Worm (Caenorhabditis elegans) whole organism, young adult: ENCODE data around the gene T10D4.14.
"Not testable (repeated sequence)": the region's sequence is repeated elsewhere in the genome, so short reads cannot be mapped to it uniquely, and the experiment has no call there.

Experiments
- C06A6.2 ChIP-seq: fragments of 200-800 bp; sonication (Bioruptor generic); conservative IDR thresholded peaks from 2 replicates; pipeline ENCODE4 v1.3.6; 2022; ENCODE audit warnings: missing genetic modification characterization, missing compliant biosample characterization
- F23B12.7 ChIP-seq: sonication (generic microtip); optimal IDR thresholded peaks from 2 replicates; lab custom pipeline; 2017; ENCODE audit warnings: missing genetic modification characterization, mild to moderate bottlenecking, missing compliant biosample characterization, antibody characterized with exemption, moderate library complexity; ENCODE audit not compliant: insufficient read depth
- F33H1.4 ChIP-seq: fragments of 200-800 bp; sonication (Bioruptor generic); IDR thresholded peaks from 2 replicates; pipeline ENCODE4 v1.3.6; 2022; ENCODE audit warnings: missing genetic modification reagents, missing genetic modification characterization, missing compliant biosample characterization
- F49E8.2 ChIP-seq: sonication (generic microtip); optimal IDR thresholded peaks from 3 replicates; lab custom pipeline; 2017; ENCODE audit warnings: missing genetic modification characterization, mild to moderate bottlenecking, missing compliant biosample characterization, antibody characterized with exemption, moderate library complexity; ENCODE audit not compliant: insufficient read depth
- F55B11.4 ChIP-seq: sonication (generic microtip); optimal IDR thresholded peaks from 2 replicates; lab custom pipeline; 2016; ENCODE audit warnings: missing compliant biosample characterization, missing genetic modification characterization, borderline replicate concordance; ENCODE audit not compliant: insufficient read depth
- F57A8.1 ChIP-seq: fragments of 200-800 bp; sonication (Bioruptor generic); optimal IDR thresholded peaks from 2 replicates; lab custom pipeline; 2018; ENCODE audit warnings: mild to moderate bottlenecking, missing genetic modification characterization, moderate library complexity, missing compliant biosample characterization
- K11D2.4 ChIP-seq: fragments of 200-800 bp; sonication (Bioruptor generic); IDR thresholded peaks from 2 replicates; pipeline ENCODE4 v1.3.6; 2022; ENCODE audit warnings: missing genetic modification reagents, missing genetic modification characterization, missing compliant biosample characterization
- K12H6.12 ChIP-seq: fragments of 200-800 bp; sonication (Bioruptor generic); optimal IDR thresholded peaks from 2 replicates; lab custom pipeline; 2018; ENCODE audit warnings: mild to moderate bottlenecking, missing genetic modification characterization, missing compliant biosample characterization
- attf-5 ChIP-seq: fragments of 200-800 bp; sonication (Bioruptor generic); optimal IDR thresholded peaks from 2 replicates; lab custom pipeline; 2018; ENCODE audit warnings: mild to moderate bottlenecking, missing genetic modification characterization, missing compliant biosample characterization
- cebp-1 ChIP-seq, 2 experiments: fragments of 200-800 bp in 1 of 2; sonication (Bioruptor generic) in 1 of 2; sonication (generic microtip) in 1 of 2; IDR thresholded peaks in 1 of 2; optimal IDR thresholded peaks in 1 of 2; 2 replicates each; pipeline versions ENCODE4 v1.3.6 to Lab custom; 2017 to 2022; ENCODE audit warnings: missing compliant biosample characterization in 2 of 2, missing genetic modification characterization in 2 of 2, mild to moderate bottlenecking in 1 of 2, missing genetic modification reagents in 1 of 2, moderate library complexity in 1 of 2
- ceh-100 ChIP-seq: fragments of 200-800 bp; sonication (Bioruptor generic); IDR thresholded peaks from 2 replicates; pipeline ENCODE4 v1.3.6; 2022; ENCODE audit warnings: missing genetic modification reagents, missing genetic modification characterization, missing compliant biosample characterization
- ceh-40 ChIP-seq: fragments of 200-800 bp; sonication (Bioruptor generic); IDR thresholded peaks from 2 replicates; pipeline ENCODE4 v1.3.6; 2022; ENCODE audit warnings: missing genetic modification characterization, missing compliant biosample characterization
- ceh-79 ChIP-seq: sonication (generic microtip); optimal IDR thresholded peaks from 2 replicates; lab custom pipeline; 2017; ENCODE audit warnings: mild to moderate bottlenecking, missing genetic modification characterization, missing compliant biosample characterization
- egl-18 ChIP-seq: fragments of 200-800 bp; sonication (Bioruptor generic); IDR thresholded peaks from 2 replicates; pipeline ENCODE4 v1.3.6; 2022; ENCODE audit warnings: missing genetic modification reagents, missing genetic modification characterization, missing compliant biosample characterization
- hmg-1.2 ChIP-seq: fragments of 200-800 bp; sonication (Bioruptor generic); IDR thresholded peaks from 2 replicates; pipeline ENCODE4 v1.3.6; 2022; ENCODE audit warnings: missing genetic modification reagents, missing genetic modification characterization, missing compliant biosample characterization
- hsf-1 ChIP-seq: fragments of 200-800 bp; sonication (Bioruptor generic); IDR thresholded peaks from 2 replicates; pipeline ENCODE4 v1.3.6; 2022; ENCODE audit warnings: missing genetic modification reagents, missing genetic modification characterization, missing compliant biosample characterization
- mxl-1 ChIP-seq: sonication (generic microtip); optimal IDR thresholded peaks from 2 replicates; lab custom pipeline; 2016; ENCODE audit warnings: missing genetic modification characterization, missing compliant biosample characterization
- nfya-1 ChIP-seq: sonication (generic microtip); optimal IDR thresholded peaks from 2 replicates; lab custom pipeline; 2017; ENCODE audit warnings: antibody characterized with exemption, missing compliant biosample characterization, missing genetic modification characterization, borderline replicate concordance; ENCODE audit not compliant: insufficient read depth
- nfyb-1 ChIP-seq: fragments of 200-800 bp; sonication (Bioruptor generic); IDR thresholded peaks from 2 replicates; pipeline ENCODE4 v1.3.6; 2022; ENCODE audit warnings: missing genetic modification reagents, missing genetic modification characterization, missing compliant biosample characterization
- nhr-27 ChIP-seq: fragments of 200-800 bp; sonication (Bioruptor generic); optimal IDR thresholded peaks from 2 replicates; lab custom pipeline; 2018; ENCODE audit warnings: mild to moderate bottlenecking, missing genetic modification characterization, moderate library complexity, missing compliant biosample characterization
- repo-1 ChIP-seq: sonication (generic microtip); optimal IDR thresholded peaks from 2 replicates; lab custom pipeline; 2017; ENCODE audit warnings: mild to moderate bottlenecking, missing genetic modification characterization, missing compliant biosample characterization
- sdz-38 ChIP-seq: sonication (generic microtip); optimal IDR thresholded peaks from 2 replicates; lab custom pipeline; 2016; ENCODE audit warnings: missing genotype, missing genetic modification characterization, missing compliant biosample characterization
- somi-1 ChIP-seq: fragments of 200-800 bp; sonication (Bioruptor generic); optimal IDR thresholded peaks from 2 replicates; lab custom pipeline; 2018; ENCODE audit warnings: mild to moderate bottlenecking, missing genetic modification characterization, missing compliant biosample characterization
- sptf-2 ChIP-seq: fragments of 200-800 bp; sonication (Bioruptor generic); optimal IDR thresholded peaks from 2 replicates; lab custom pipeline; 2018; ENCODE audit warnings: mild to moderate bottlenecking, missing genetic modification characterization, missing compliant biosample characterization
- tbp1 ChIP-seq: fragments of 200-800 bp; sonication (Bioruptor generic); optimal IDR thresholded peaks from 2 replicates; lab custom pipeline; 2018; ENCODE audit warnings: mild to moderate bottlenecking, missing genetic modification characterization, missing compliant biosample characterization
- unc-62 ChIP-seq: fragments of 150-350 bp; optimal IDR thresholded peaks from 2 replicates; lab custom pipeline; 2014; ENCODE audit warnings: missing biosample characterization, missing genetic modification reagents, missing genetic modification characterization
- ztf-3 ChIP-seq: fragments of 200-800 bp; sonication (Bioruptor generic); optimal IDR thresholded peaks from 2 replicates; lab custom pipeline; 2018; ENCODE audit warnings: mild to moderate bottlenecking, missing genetic modification characterization, missing compliant biosample characterization

The T10D4.14 gene

DNA sequence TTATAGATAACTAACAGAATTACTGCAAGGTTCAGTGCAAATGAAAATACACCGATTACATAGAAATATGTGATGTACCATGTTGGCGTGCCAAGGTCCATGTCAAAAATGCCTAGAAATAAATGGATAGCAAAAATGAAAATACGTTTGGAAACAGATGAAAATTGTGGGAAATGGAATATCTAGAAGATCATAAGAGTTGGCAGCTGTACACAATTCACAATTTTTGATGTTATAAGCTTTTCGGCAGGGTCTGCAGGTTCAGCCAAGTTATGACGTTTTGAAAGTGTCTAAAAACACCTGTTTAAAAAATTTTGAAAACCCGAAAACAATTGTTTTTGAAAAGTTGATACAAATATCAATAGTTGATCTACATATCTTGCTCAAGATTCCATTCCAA lies 7.0 kb downstream of the T10D4.14 start, which contains the start of gene sri-43:
Gene sri-43 (minus strand): TSS at position 101 of the 400 bp plus-strand sequence.
- not testable (repeated sequence) for TF ChIP-seq K11D2.4; sptf-2 (GFP tag; lab: Kevin White, UChicago); F57A8.1 (GFP tag; lab: Kevin White, UChicago)

- TF ChIP-seq F55B11.4 (tag; lab: Kevin White, UChicago); C06A6.2 (GFP tag; lab: Robert Waterston, UW); sptf-2 (GFP tag; lab: Kevin White, UChicago): not testable (repeated sequence)
Observed at ce11 chrII:3142855-3143254, 8.7 kb downstream of the T10D4.14 start, which contains the start of gene sri-42. sri-42 (minus strand) TSS chrII:3142955.

DNA sequence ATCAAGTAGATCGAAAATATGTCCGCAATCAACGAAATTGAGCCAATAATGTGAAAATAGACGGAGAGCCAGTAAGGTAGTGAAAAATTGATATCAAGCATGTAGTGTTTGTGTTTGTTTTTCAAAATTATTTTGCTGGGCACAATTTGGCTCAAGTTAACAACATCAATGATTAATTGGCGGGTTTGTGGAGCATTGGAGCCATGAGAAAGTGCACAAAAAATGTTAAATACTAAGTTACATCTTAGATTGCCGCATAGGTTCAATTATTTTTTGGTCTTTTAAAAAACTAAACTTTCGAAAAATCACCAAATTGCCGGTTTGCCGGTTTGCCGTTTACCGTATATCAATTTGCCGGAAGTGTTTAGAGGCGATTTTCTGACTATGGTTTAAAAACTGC lies 13.7 kb downstream of the T10D4.14 start, which contains the start of gene sri-54:
Gene sri-54 (minus strand): TSS at position 101 of the 400 bp plus-strand sequence.
- TF ChIP-seq F57A8.1 (GFP tag; lab: Kevin White, UChicago) (no peak), repo-1 (no peak), nhr-27 (tag; lab: Kevin White, UChicago) (no peak), F49E8.2 (tag; lab: Kevin White, UChicago) (no peak), nfyb-1 (no peak)

DNA sequence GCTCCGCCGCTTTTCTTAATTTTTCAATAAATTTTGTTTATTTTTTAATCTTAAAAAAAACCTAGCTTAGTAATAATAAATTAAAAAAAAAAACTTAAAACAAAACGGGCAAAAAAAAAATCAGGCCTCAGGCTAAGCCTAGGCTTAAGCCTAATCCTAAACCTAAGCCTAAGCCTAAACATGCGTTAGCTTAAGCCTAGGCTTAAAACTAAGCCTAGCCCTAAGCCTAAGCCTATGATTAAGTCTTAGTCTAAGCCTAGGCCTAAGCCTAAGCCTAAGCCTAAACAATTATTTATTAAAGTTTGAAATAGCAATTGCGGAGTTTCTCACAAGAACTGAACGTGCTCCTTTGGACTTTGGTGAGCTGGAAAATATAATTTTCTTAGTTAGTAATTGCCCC lies 16.2 kb downstream of the T10D4.14 start:
- TF ChIP-seq cebp-1 (GFP tag; IDR thresholded peaks at IDR 0.05; lab: Robert Waterston, UW) = no peak
- TF ChIP-seq cebp-1 (tag; optimal IDR thresholded peaks at IDR 0.05; lab: Kevin White, UChicago) = no peak
- no peak for TF ChIP-seq ceh-79 (tag; lab: Kevin White, UChicago)
- TF ChIP-seq sdz-38 (tag; lab: Kevin White, UChicago) = no peak
- no peak for TF ChIP-seq F55B11.4 (tag; lab: Kevin White, UChicago)
- TF ChIP-seq ceh-100 = no peak
- TF ChIP-seq, all 124 proteins: peak for 0

- no peak for TF ChIP-seq cebp-1 (GFP tag; IDR thresholded peaks at IDR 0.05; lab: Robert Waterston, UW)
- peak; percentile 78 for TF ChIP-seq cebp-1 (tag; optimal IDR thresholded peaks at IDR 0.05; lab: Kevin White, UChicago)
- no peak for TF ChIP-seq ztf-3 (GFP tag; lab: Kevin White, UChicago)
- peak; percentile 96 for TF ChIP-seq hmg-1.2 (GFP tag; lab: Robert Waterston, UW)
- TF ChIP-seq egl-18 (GFP tag; lab: Robert Waterston, UW) = no peak
- TF ChIP-seq attf-5 (GFP tag; lab: Kevin White, UChicago) = peak; percentile 35
- TF ChIP-seq hsf-1 = no peak
- no peak for TF ChIP-seq unc-62 (GFP tag; lab: Kevin White, UChicago)
- TF ChIP-seq, all 124 proteins: peak for 3
Observed at ce11 chrII:3129007-3129406, 22.5 kb downstream of the T10D4.14 start, which contains the start of gene chil-24. chil-24 (plus strand) TSS chrII:3129162.

DNA sequence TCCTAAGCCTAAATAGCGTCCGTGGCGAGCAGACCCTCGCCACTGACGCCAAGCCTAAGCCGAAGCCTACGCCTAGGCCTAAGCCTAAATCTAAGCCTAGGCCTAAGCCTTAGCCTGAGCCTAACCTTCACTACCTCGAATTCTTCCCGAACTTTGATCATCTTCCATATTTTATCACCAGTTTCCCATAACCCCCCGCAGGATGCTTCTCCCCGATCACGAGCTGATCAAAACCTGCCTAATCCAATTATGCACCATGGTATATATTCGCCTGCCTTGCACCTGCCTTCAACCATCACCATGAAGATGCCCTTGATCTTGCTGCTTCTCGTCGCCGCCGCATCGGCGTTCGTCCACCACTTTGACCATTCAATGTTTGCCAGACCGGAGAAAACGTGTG lies 24.8 kb downstream of the T10D4.14 start, which contains the start of gene ins-31:
Gene ins-31 (plus strand): TSS at position 301 of the 400 bp plus-strand sequence.
- TF ChIP-seq somi-1; K12H6.12 (tag; lab: Kevin White, UChicago); mxl-1 (tag; lab: Kevin White, UChicago): not testable (repeated sequence)

- TF ChIP-seq ceh-40 (GFP tag; lab: Robert Waterston, UW) (no peak), C06A6.2 (GFP tag; lab: Robert Waterston, UW) (no peak), F33H1.4 (GFP tag; lab: Robert Waterston, UW) (no peak), nfya-1 (no peak), F23B12.7 (tag; lab: Kevin White, UChicago) (no peak), tbp1 (GFP tag; lab: Kevin White, UChicago) (no peak)
Observed at ce11 chrII:3126341-3126740, 25.2 kb downstream of the T10D4.14 start, which contains the start of gene ins-19. ins-19 (minus strand) TSS chrII:3126441.
